Fruit fly (Drosophila melanogaster) whole organism, embryonic: Measurements from ENCODE around the gene RhoGDI.
A peak's percentile ranks its signal among the peaks of the same experiment; 100 is the strongest.

ENCODE experiments used
- Antp ChIP-seq: fragments of 200-800 bp; sonication (Bioruptor generic); optimal IDR thresholded peaks from 3 replicates; lab custom pipeline; 2016; ENCODE audit warnings: missing biosample characterization, missing genetic modification characterization
- Atf-2 ChIP-seq: fragments of 200-800 bp; sonication (Bioruptor generic); optimal IDR thresholded peaks from 2 replicates; lab custom pipeline; 2016; ENCODE audit warnings: missing biosample characterization, missing genetic modification characterization
- BtbVII ChIP-seq: fragments of 200-800 bp; sonication (Bioruptor generic); optimal IDR thresholded peaks from 3 replicates; lab custom pipeline; 2017; ENCODE audit warnings: missing biosample characterization, mild to moderate bottlenecking, missing genetic modification characterization
- CG10366 ChIP-seq: fragments of 200-800 bp; sonication (Bioruptor generic); IDR thresholded peaks from 2 replicates; pipeline ENCODE4 v1.3.6; 2022; ENCODE audit warnings: missing biosample characterization, missing genetic modification characterization
- CG10431 ChIP-seq: fragments of 200-800 bp; sonication (Bioruptor generic); optimal IDR thresholded peaks from 3 replicates; lab custom pipeline; 2018; ENCODE audit warnings: missing biosample characterization, mild to moderate bottlenecking, missing genetic modification characterization
- CG13894 ChIP-seq: fragments of 200-800 bp; sonication (Bioruptor generic); optimal IDR thresholded peaks from 3 replicates; lab custom pipeline; 2018; ENCODE audit warnings: missing biosample characterization, mild to moderate bottlenecking, missing genetic modification characterization, moderate library complexity
- CG16815 ChIP-seq: fragments of 200-800 bp; sonication (Bioruptor generic); optimal IDR thresholded peaks from 3 replicates; lab custom pipeline; 2017; ENCODE audit warnings: missing biosample characterization, mild to moderate bottlenecking, missing genetic modification characterization
- CG17328 ChIP-seq: fragments of 200-800 bp; sonication (Bioruptor generic); IDR thresholded peaks from 2 replicates; pipeline ENCODE4 v1.3.6; 2022; ENCODE audit warnings: missing biosample characterization, missing genetic modification characterization
- CG17568 ChIP-seq: fragments of 200-800 bp; sonication (Bioruptor generic); optimal IDR thresholded peaks from 2 replicates; lab custom pipeline; 2018; ENCODE audit warnings: missing biosample characterization, mild to moderate bottlenecking, missing genetic modification characterization, moderate library complexity
- CG17829 ChIP-seq: fragments of 200-800 bp; optimal IDR thresholded peaks from 2 replicates; lab custom pipeline; 2019; ENCODE audit warnings: missing biosample characterization, mild to moderate bottlenecking, missing genetic modification characterization, moderate library complexity
- CG1832 ChIP-seq: fragments of 200-800 bp; sonication (Bioruptor generic); optimal IDR thresholded peaks from 2 replicates; lab custom pipeline; 2017; ENCODE audit warnings: missing biosample characterization, mild to moderate bottlenecking, missing genetic modification characterization, inconsistent platforms
- CG2875 ChIP-seq: fragments of 200-800 bp; sonication (Bioruptor generic); optimal IDR thresholded peaks from 2 replicates; lab custom pipeline; 2017; ENCODE audit warnings: missing biosample characterization, mild to moderate bottlenecking, missing genetic modification characterization, missing genetic modification reagents
- CG2889 ChIP-seq: fragments of 200-800 bp; sonication (Bioruptor generic); IDR thresholded peaks from 3 replicates; pipeline ENCODE4 v1.3.6; 2022; ENCODE audit warnings: missing biosample characterization, missing genetic modification characterization
- CG32767 ChIP-seq: fragments of 200-800 bp; sonication (Bioruptor generic); IDR thresholded peaks from 2 replicates; pipeline ENCODE4 v1.3.6; 2022; ENCODE audit warnings: missing biosample characterization, missing genetic modification characterization
- CG33213 ChIP-seq: fragments of 200-800 bp; sonication (Bioruptor generic); optimal IDR thresholded peaks from 3 replicates; lab custom pipeline; 2016; ENCODE audit warnings: missing biosample characterization, missing genetic modification characterization
- CG34376 ChIP-seq: fragments of 200-800 bp; sonication (Bioruptor generic); optimal IDR thresholded peaks from 2 replicates; lab custom pipeline; 2018; ENCODE audit warnings: missing biosample characterization, mild to moderate bottlenecking, missing genetic modification characterization
- CG34422 ChIP-seq: fragments of 200-800 bp; sonication (Bioruptor generic); IDR thresholded peaks from 3 replicates; pipeline ENCODE4 v1.3.6; 2022; ENCODE audit warnings: missing biosample characterization, missing genetic modification characterization
- CG42726 ChIP-seq: fragments of 200-800 bp; sonication (Bioruptor generic); IDR thresholded peaks from 2 replicates; pipeline ENCODE4 v1.3.6; 2022; ENCODE audit warnings: missing biosample characterization, missing genetic modification characterization; ENCODE audit not compliant: partially characterized antibody
- CG43689 ChIP-seq: fragments of 200-800 bp; sonication (Bioruptor generic); IDR thresholded peaks from 2 replicates; pipeline ENCODE4 v1.3.6; 2022; ENCODE audit warnings: missing biosample characterization, missing genetic modification characterization
- CG6854 ChIP-seq: fragments of 200-800 bp; sonication (Bioruptor generic); optimal IDR thresholded peaks from 3 replicates; lab custom pipeline; 2017; ENCODE audit warnings: missing biosample characterization, mild to moderate bottlenecking, missing genetic modification characterization
- CG7357 ChIP-seq: fragments of 200-800 bp; sonication (Bioruptor generic); IDR thresholded peaks from 3 replicates; pipeline ENCODE4 v1.3.6; 2022; ENCODE audit warnings: missing biosample characterization, missing genetic modification characterization
- CG8281 ChIP-seq: fragments of 200-800 bp; sonication (Bioruptor generic); optimal IDR thresholded peaks from 2 replicates; lab custom pipeline; 2018; ENCODE audit warnings: missing biosample characterization, mild to moderate bottlenecking, missing genetic modification characterization, moderate library complexity
- CG8290 ChIP-seq, 3 experiments: fragments of 200-800 bp; sonication (Bioruptor generic); optimal IDR thresholded peaks; 2 replicates each; lab custom pipeline; 2016 to 2019; ENCODE audit warnings: missing biosample characterization in 3 of 3, missing genetic modification characterization in 3 of 3, mild to moderate bottlenecking in 2 of 3, moderate library complexity in 1 of 3
- CG9609 ChIP-seq: fragments of 200-800 bp; sonication (Bioruptor generic); optimal IDR thresholded peaks from 3 replicates; lab custom pipeline; 2016; ENCODE audit warnings: missing biosample characterization, missing genetic modification characterization
- CG9876 ChIP-seq: fragments of 200-800 bp; sonication (Bioruptor generic); optimal IDR thresholded peaks from 2 replicates; lab custom pipeline; 2016; ENCODE audit warnings: missing biosample characterization, missing genetic modification characterization
- CG9932 ChIP-seq: fragments of 200-800 bp; sonication (Bioruptor generic); IDR thresholded peaks from 2 replicates; pipeline ENCODE4 v1.3.6; 2022; ENCODE audit warnings: missing biosample characterization, missing genetic modification characterization
- D ChIP-seq, 2 experiments: fragments of 200-800 bp in 1 of 2; fragments of >200 bp in 1 of 2; sonication (Bioruptor generic) in 1 of 2; optimal IDR thresholded peaks; 2 replicates in 1 of 2; 3 replicates in 1 of 2; lab custom pipeline; 2017; ENCODE audit warnings: mild to moderate bottlenecking in 1 of 2, missing biosample characterization in 1 of 2, missing genetic modification characterization in 1 of 2, missing genetic modification reagents in 1 of 2
- Doc3 ChIP-seq: fragments of 200-800 bp; sonication (Bioruptor generic); IDR thresholded peaks from 3 replicates; pipeline ENCODE4 v1.3.6; 2022; ENCODE audit warnings: missing biosample characterization, missing genetic modification characterization; ENCODE audit not compliant: partially characterized antibody
- Lim3 ChIP-seq: fragments of 200-800 bp; sonication (Bioruptor generic); IDR thresholded peaks from 2 replicates; pipeline ENCODE4 v1.3.6; 2022; ENCODE audit warnings: missing biosample characterization, missing genetic modification characterization
- Mes4 ChIP-seq: fragments of 200-800 bp; sonication (Bioruptor generic); optimal IDR thresholded peaks from 2 replicates; lab custom pipeline; 2016; ENCODE audit warnings: missing biosample characterization, missing genetic modification characterization
- Nf-YC ChIP-seq: fragments of 200-800 bp; optimal IDR thresholded peaks from 3 replicates; lab custom pipeline; 2019; ENCODE audit warnings: missing biosample characterization, mild to moderate bottlenecking, missing genetic modification characterization, moderate library complexity
- Oaz ChIP-seq: fragments of 200-800 bp; sonication (Bioruptor generic); IDR thresholded peaks from 2 replicates; pipeline ENCODE4 v1.3.6; 2022; ENCODE audit warnings: missing biosample characterization, missing genetic modification characterization
- Tbp ChIP-seq: fragments of >200 bp; optimal IDR thresholded peaks from 2 replicates; lab custom pipeline; 2018; ENCODE audit warnings: missing biosample characterization, missing genetic modification characterization
- Xbp1 ChIP-seq: fragments of 200-800 bp; sonication (Bioruptor generic); optimal IDR thresholded peaks from 3 replicates; lab custom pipeline; 2016; ENCODE audit warnings: missing biosample characterization, mild to moderate bottlenecking, missing genetic modification characterization
- ac ChIP-seq: fragments of 200-800 bp; sonication (Bioruptor generic); optimal IDR thresholded peaks from 3 replicates; lab custom pipeline; 2017; ENCODE audit warnings: missing biosample characterization, mild to moderate bottlenecking, missing genetic modification characterization
- az2 ChIP-seq: fragments of 200-800 bp; sonication (Bioruptor generic); optimal IDR thresholded peaks from 3 replicates; lab custom pipeline; 2016; ENCODE audit warnings: missing biosample characterization, missing genetic modification characterization
- bcd ChIP-seq: fragments of 200-800 bp; sonication (Bioruptor generic); optimal IDR thresholded peaks from 2 replicates; lab custom pipeline; 2017; ENCODE audit warnings: missing biosample characterization, mild to moderate bottlenecking, missing genetic modification characterization
- fd64A ChIP-seq: fragments of 200-800 bp; sonication (Bioruptor generic); optimal IDR thresholded peaks from 3 replicates; lab custom pipeline; 2018; ENCODE audit warnings: missing biosample characterization, mild to moderate bottlenecking, missing genetic modification characterization
- fd96Cb ChIP-seq: fragments of 200-800 bp; sonication (Bioruptor generic); optimal IDR thresholded peaks from 2 replicates; lab custom pipeline; 2018; ENCODE audit warnings: missing biosample characterization, mild to moderate bottlenecking, missing genetic modification characterization, moderate library complexity
- grn ChIP-seq: fragments of 200-800 bp; sonication (Bioruptor generic); optimal IDR thresholded peaks from 3 replicates; lab custom pipeline; 2017; ENCODE audit warnings: missing biosample characterization, missing genetic modification characterization
- ind ChIP-seq: fragments of 200-800 bp; sonication (Bioruptor generic); optimal IDR thresholded peaks from 3 replicates; lab custom pipeline; 2016; ENCODE audit warnings: missing biosample characterization, missing genetic modification characterization
- knrl ChIP-seq: fragments of 200-800 bp; sonication (Bioruptor generic); IDR thresholded peaks from 3 replicates; pipeline ENCODE4 v1.3.6; 2022; ENCODE audit warnings: missing biosample characterization, missing genetic modification characterization; ENCODE audit not compliant: partially characterized antibody
- mirr ChIP-seq: fragments of 200-800 bp; sonication (Bioruptor generic); optimal IDR thresholded peaks from 3 replicates; lab custom pipeline; 2018; ENCODE audit warnings: missing biosample characterization, mild to moderate bottlenecking, missing genetic modification characterization
- onecut ChIP-seq: fragments of 200-800 bp; sonication (Bioruptor generic); IDR thresholded peaks from 2 replicates; pipeline ENCODE4 v1.3.6; 2022; ENCODE audit warnings: missing biosample characterization, missing genetic modification characterization
- org-1 ChIP-seq: fragments of 200-800 bp; sonication (Bioruptor generic); optimal IDR thresholded peaks from 2 replicates; lab custom pipeline; 2017; ENCODE audit warnings: missing biosample characterization, missing genetic modification characterization
- pfk ChIP-seq: fragments of 200-800 bp; sonication (Bioruptor generic); optimal IDR thresholded peaks from 2 replicates; lab custom pipeline; 2018; ENCODE audit warnings: missing biosample characterization, mild to moderate bottlenecking, missing genetic modification characterization, moderate library complexity
- pnt ChIP-seq: fragments of 200-800 bp; sonication (Bioruptor generic); optimal IDR thresholded peaks from 3 replicates; lab custom pipeline; 2016; ENCODE audit warnings: missing biosample characterization, missing genetic modification characterization
- schlank ChIP-seq: fragments of 200-800 bp; sonication (Bioruptor generic); optimal IDR thresholded peaks from 2 replicates; lab custom pipeline; 2018; ENCODE audit warnings: missing biosample characterization, mild to moderate bottlenecking, missing genetic modification characterization
- sim ChIP-seq: fragments of 200-800 bp; sonication (Bioruptor generic); IDR thresholded peaks from 2 replicates; pipeline ENCODE4 v1.3.6; 2022; ENCODE audit warnings: missing biosample characterization, missing genetic modification characterization
- tap ChIP-seq: fragments of 200-800 bp; optimal IDR thresholded peaks from 3 replicates; lab custom pipeline; 2019; ENCODE audit warnings: missing biosample characterization, mild to moderate bottlenecking, missing genetic modification characterization, moderate library complexity

RhoGDI gene

dm6 chr3L:19899308-19899927 is 29.1 kb upstream of the RhoGDI start (continued):
- TF ChIP-seq Nf-YC (tag; lab: Kevin White, UChicago): no peak
- TF ChIP-seq onecut (GFP tag; lab: Robert Waterston, UW): no peak
- no peak for TF ChIP-seq CG33213 (GFP tag; lab: Kevin White, UChicago)
- no peak for TF ChIP-seq CG9609
- no peak for TF ChIP-seq CG10366 (GFP tag; lab: Robert Waterston, UW)
- no peak for TF ChIP-seq ind (GFP tag; lab: Kevin White, UChicago)
- no peak for TF ChIP-seq CG8290 (GFP tag; optimal IDR thresholded peaks at IDR 0.05; lab: Kevin White, UChicago)
- peak in 1 of 2 experiments; percentile 42 for TF ChIP-seq CG8290 (tag; optimal IDR thresholded peaks at IDR 0.05; lab: Kevin White, UChicago)
- TF ChIP-seq fd96Cb (tag; lab: Kevin White, UChicago): no peak
- no peak for TF ChIP-seq grn
- 0 out of 2 replicates have a peak, but pooled peaks have one; percentile 23 for TF ChIP-seq CG17328
- no peak for TF ChIP-seq CG9932
- no peak for TF ChIP-seq CG16815 (GFP tag; lab: Kevin White, UChicago)
- TF ChIP-seq Tbp: no peak
- no peak for TF ChIP-seq bcd
- no peak for TF ChIP-seq CG8281
- TF ChIP-seq schlank (tag; lab: Kevin White, UChicago): no peak
- TF ChIP-seq Doc3 (GFP tag; lab: Robert Waterston, UW): no peak
- no peak for TF ChIP-seq CG13894
- TF ChIP-seq CG9876 (GFP tag; lab: Kevin White, UChicago): no peak
- no peak for TF ChIP-seq pnt (GFP tag; lab: Kevin White, UChicago)
- peak; percentile 36 for TF ChIP-seq ac (GFP tag; lab: Kevin White, UChicago)
- peak; percentile 81; the same call in 1 of the 2 replicates for TF ChIP-seq CG32767 (GFP tag; lab: Robert Waterston, UW)
- TF ChIP-seq fd64A (GFP tag; lab: Kevin White, UChicago): peak; percentile 53
- TF ChIP-seq org-1 (GFP tag; lab: Kevin White, UChicago): no peak
- TF ChIP-seq CG43689 (GFP tag; lab: Robert Waterston, UW): no peak
- no peak for TF ChIP-seq az2 (GFP tag; lab: Kevin White, UChicago)
- no peak for TF ChIP-seq CG10431
- no peak for TF ChIP-seq CG7357 (GFP tag; lab: Robert Waterston, UW)
- TF ChIP-seq Oaz (GFP tag; lab: Robert Waterston, UW): no peak
- TF ChIP-seq pfk (GFP tag; lab: Kevin White, UChicago): peak; percentile 44
- no peak for TF ChIP-seq knrl (GFP tag; lab: Robert Waterston, UW)
- TF ChIP-seq BtbVII (GFP tag; lab: Kevin White, UChicago): no peak
- no peak for TF ChIP-seq CG6854 (GFP tag; lab: Kevin White, UChicago)
- TF ChIP-seq CG42726 (GFP tag; lab: Robert Waterston, UW): no peak
- no peak for TF ChIP-seq CG34422 (GFP tag; lab: Robert Waterston, UW)
- no peak for TF ChIP-seq CG1832 (GFP tag; lab: Kevin White, UChicago)
- TF ChIP-seq D (optimal IDR thresholded peaks at IDR 0.05; lab: Kevin White, UChicago): peak; percentile 89
- TF ChIP-seq D (GFP tag; optimal IDR thresholded peaks at IDR 0.05; lab: Kevin White, UChicago): no peak
- TF ChIP-seq CG17568 (GFP tag; lab: Kevin White, UChicago): no peak
- no peak for TF ChIP-seq Xbp1 (GFP tag; lab: Kevin White, UChicago)
- TF ChIP-seq Lim3 (GFP tag; lab: Robert Waterston, UW): no peak
- no peak for TF ChIP-seq CG17829 (tag; lab: Kevin White, UChicago)
- TF ChIP-seq CG34376 (GFP tag; lab: Kevin White, UChicago): no peak
- no peak for TF ChIP-seq sim (GFP tag; lab: Robert Waterston, UW)
- TF ChIP-seq Atf-2 (GFP tag; lab: Kevin White, UChicago): no peak
- no peak for TF ChIP-seq CG2875 (GFP tag; lab: Kevin White, UChicago)
- no peak for TF ChIP-seq Mes4
- no peak for TF ChIP-seq tap (tag; lab: Kevin White, UChicago)
- no peak for TF ChIP-seq CG2889 (GFP tag; lab: Robert Waterston, UW)
- TF ChIP-seq mirr (GFP tag; lab: Kevin White, UChicago): peak; percentile 14
- no peak for TF ChIP-seq Antp (GFP tag; lab: Kevin White, UChicago)
